Fruit fly (Drosophila melanogaster) whole organism, embryonic: ENCODE measurements around the gene CG12012.

Source experiments
- Abd-B ChIP-seq: fragments of 200-800 bp; sonication (Bioruptor generic); optimal IDR thresholded peaks from 2 replicates; lab custom pipeline; 2018; ENCODE audit warnings: missing biosample characterization, mild to moderate bottlenecking, missing genetic modification characterization, moderate library complexity
- Aef1 ChIP-seq: fragments of 200-800 bp; sonication (Bioruptor generic); IDR thresholded peaks from 3 replicates; pipeline ENCODE4 v1.3.6; 2022; ENCODE audit warnings: missing biosample characterization, missing genetic modification characterization
- Atf3 ChIP-seq: fragments of 200-800 bp; sonication (Bioruptor generic); optimal IDR thresholded peaks from 3 replicates; lab custom pipeline; 2016; ENCODE audit warnings: missing biosample characterization, missing genetic modification characterization
- CG10431 ChIP-seq: fragments of 200-800 bp; sonication (Bioruptor generic); optimal IDR thresholded peaks from 3 replicates; lab custom pipeline; 2018; ENCODE audit warnings: missing biosample characterization, mild to moderate bottlenecking, missing genetic modification characterization
- CG12104 ChIP-seq: fragments of 200-800 bp; sonication (Bioruptor generic); optimal IDR thresholded peaks from 3 replicates; lab custom pipeline; 2016; ENCODE audit warnings: missing biosample characterization, missing genetic modification characterization
- CG12155 ChIP-seq: fragments of 200-800 bp; sonication (Bioruptor generic); optimal IDR thresholded peaks from 3 replicates; lab custom pipeline; 2016; ENCODE audit warnings: missing biosample characterization, missing genetic modification characterization
- CG12219 ChIP-seq: fragments of 200-800 bp; sonication (Bioruptor generic); optimal IDR thresholded peaks from 3 replicates; lab custom pipeline; 2018; ENCODE audit warnings: missing biosample characterization, mild to moderate bottlenecking, missing genetic modification characterization
- CG17802 ChIP-seq: fragments of 200-800 bp; sonication (Bioruptor generic); optimal IDR thresholded peaks from 2 replicates; lab custom pipeline; 2018; ENCODE audit warnings: missing biosample characterization, mild to moderate bottlenecking, missing genetic modification characterization, moderate library complexity
- CG17912 ChIP-seq: fragments of 200-800 bp; sonication (Bioruptor generic); optimal IDR thresholded peaks from 2 replicates; lab custom pipeline; 2018; ENCODE audit warnings: missing biosample characterization, mild to moderate bottlenecking, missing genetic modification characterization
- CG18619 ChIP-seq: fragments of 200-800 bp; sonication (Bioruptor generic); optimal IDR thresholded peaks from 3 replicates; lab custom pipeline; 2017; ENCODE audit warnings: missing biosample characterization, mild to moderate bottlenecking, missing genetic modification characterization
- CG31441 ChIP-seq: fragments of 200-800 bp; sonication (Bioruptor generic); IDR thresholded peaks from 2 replicates; pipeline ENCODE4 v1.3.6; 2022; ENCODE audit warnings: missing biosample characterization, missing genetic modification characterization
- CG3995 ChIP-seq: fragments of 200-800 bp; sonication (Bioruptor generic); optimal IDR thresholded peaks from 3 replicates; lab custom pipeline; 2016; ENCODE audit warnings: missing biosample characterization, missing genetic modification characterization
- CG6654 ChIP-seq: fragments of 200-800 bp; sonication (Bioruptor generic); optimal IDR thresholded peaks from 2 replicates; lab custom pipeline; 2017; ENCODE audit warnings: missing biosample characterization, mild to moderate bottlenecking, missing genetic modification characterization
- CG7271 ChIP-seq: fragments of 200-800 bp; sonication (Bioruptor generic); optimal IDR thresholded peaks from 2 replicates; lab custom pipeline; 2018; ENCODE audit warnings: missing biosample characterization, mild to moderate bottlenecking, missing genetic modification characterization, moderate library complexity
- CG8290 ChIP-seq, 3 experiments: fragments of 200-800 bp; sonication (Bioruptor generic); optimal IDR thresholded peaks; 2 replicates each; lab custom pipeline; 2016 to 2019; ENCODE audit warnings: missing biosample characterization in 3 of 3, missing genetic modification characterization in 3 of 3, mild to moderate bottlenecking in 2 of 3, moderate library complexity in 1 of 3
- CG9817 ChIP-seq: fragments of 200-800 bp; sonication (Bioruptor generic); optimal IDR thresholded peaks from 2 replicates; lab custom pipeline; 2018; ENCODE audit warnings: missing biosample characterization, mild to moderate bottlenecking, missing genetic modification characterization, moderate library complexity
- CHES-1-like ChIP-seq: fragments of 200-800 bp; sonication (Bioruptor generic); optimal IDR thresholded peaks from 2 replicates; lab custom pipeline; 2016; ENCODE audit warnings: missing biosample characterization, missing genetic modification characterization
- Chrac-16 ChIP-seq: fragments of 200-800 bp; sonication (Bioruptor generic); optimal IDR thresholded peaks from 3 replicates; lab custom pipeline; 2016; ENCODE audit warnings: missing biosample characterization, missing genetic modification characterization
- Dbx ChIP-seq: fragments of 200-800 bp; sonication (Bioruptor generic); IDR thresholded peaks from 3 replicates; pipeline ENCODE4 v1.3.6; 2022; ENCODE audit warnings: missing biosample characterization, missing genetic modification characterization
- Dref ChIP-seq: fragments of 200-800 bp; sonication (Bioruptor generic); IDR thresholded peaks from 2 replicates; pipeline ENCODE4 v1.3.6; 2022; ENCODE audit warnings: missing biosample characterization, missing genetic modification characterization
- Drgx ChIP-seq: fragments of 200-800 bp; sonication (Bioruptor generic); IDR thresholded peaks from 2 replicates; pipeline ENCODE4 v1.3.6; 2022; ENCODE audit warnings: missing biosample characterization, missing genetic modification characterization
- E2f1 ChIP-seq: fragments of 200-800 bp; sonication (Bioruptor generic); IDR thresholded peaks from 2 replicates; pipeline ENCODE4 v1.3.6; 2022; ENCODE audit warnings: missing biosample characterization, missing genetic modification characterization
- Gsc ChIP-seq: fragments of 200-800 bp; sonication (Bioruptor generic); IDR thresholded peaks from 2 replicates; pipeline ENCODE4 v1.3.6; 2022; ENCODE audit warnings: missing biosample characterization, missing genetic modification characterization
- HmgD ChIP-seq: fragments of 200-800 bp; sonication (Bioruptor generic); optimal IDR thresholded peaks from 3 replicates; lab custom pipeline; 2016; ENCODE audit warnings: missing biosample characterization, missing genetic modification characterization
- Mes4 ChIP-seq: fragments of 200-800 bp; sonication (Bioruptor generic); optimal IDR thresholded peaks from 2 replicates; lab custom pipeline; 2016; ENCODE audit warnings: missing biosample characterization, missing genetic modification characterization
- Mrtf ChIP-seq: fragments of 200-800 bp; sonication (Bioruptor generic); IDR thresholded peaks from 3 replicates; pipeline ENCODE4 v1.3.6; 2022; ENCODE audit warnings: missing biosample characterization, missing genetic modification characterization
- Rx ChIP-seq: fragments of 200-800 bp; sonication (Bioruptor generic); IDR thresholded peaks from 2 replicates; pipeline ENCODE4 v1.3.6; 2022; ENCODE audit warnings: missing biosample characterization, missing genetic modification characterization
- Stat92E ChIP-seq, 3 experiments: fragments of >200 bp in 2 of 3; fragments of 200-800 bp in 1 of 3; sonication (Bioruptor generic) in 1 of 3; optimal IDR thresholded peaks; 2 replicates each; lab custom pipeline; 2017 to 2019; ENCODE audit warnings: missing biosample characterization in 3 of 3, missing genetic modification characterization in 3 of 3, mild to moderate bottlenecking in 1 of 3, moderate library complexity in 1 of 3
- ap ChIP-seq: fragments of 200-800 bp; sonication (Bioruptor generic); IDR thresholded peaks from 2 replicates; pipeline ENCODE4 v1.3.6; 2022; ENCODE audit warnings: missing biosample characterization, missing genetic modification characterization
- chif ChIP-seq, 2 experiments: fragments of 200-800 bp; sonication (Bioruptor generic); optimal IDR thresholded peaks; 3 replicates each; lab custom pipeline; 2016; ENCODE audit warnings: missing biosample characterization in 2 of 2, missing genetic modification characterization in 2 of 2
- croc ChIP-seq: fragments of 200-800 bp; sonication (Bioruptor generic); conservative IDR thresholded peaks from 3 replicates; pipeline ENCODE4 v1.3.6; 2022; ENCODE audit warnings: missing biosample characterization, missing genetic modification characterization
- dmrt11E ChIP-seq: fragments of 200-800 bp; sonication (Bioruptor generic); optimal IDR thresholded peaks from 3 replicates; lab custom pipeline; 2018; ENCODE audit warnings: missing biosample characterization, mild to moderate bottlenecking, missing genetic modification characterization, moderate library complexity
- gcm2 ChIP-seq: fragments of 200-800 bp; sonication (Bioruptor generic); optimal IDR thresholded peaks from 2 replicates; lab custom pipeline; 2016; ENCODE audit warnings: missing biosample characterization, missing genetic modification characterization
- gsb-n ChIP-seq: fragments of 200-800 bp; sonication (Bioruptor generic); optimal IDR thresholded peaks from 3 replicates; lab custom pipeline; 2018; ENCODE audit warnings: missing biosample characterization, mild to moderate bottlenecking, missing genetic modification characterization
- insv ChIP-seq, 2 experiments: fragments of 200-800 bp; sonication (Bioruptor generic); optimal IDR thresholded peaks; 3 replicates each; lab custom pipeline; 2016 to 2018; ENCODE audit warnings: missing biosample characterization in 2 of 2, missing genetic modification characterization in 2 of 2
- jigr1 ChIP-seq: fragments of 200-800 bp; sonication (Bioruptor generic); IDR thresholded peaks from 3 replicates; pipeline ENCODE4 v1.3.6; 2022; ENCODE audit warnings: missing biosample characterization, missing genetic modification characterization
- kah ChIP-seq: fragments of 200-800 bp; sonication (Bioruptor generic); optimal IDR thresholded peaks from 2 replicates; lab custom pipeline; 2018; ENCODE audit warnings: missing biosample characterization, mild to moderate bottlenecking, missing genetic modification characterization
- mam ChIP-seq: fragments of 200-800 bp; sonication (Bioruptor generic); optimal IDR thresholded peaks from 3 replicates; lab custom pipeline; 2016; ENCODE audit warnings: missing biosample characterization, missing genetic modification characterization
- odd ChIP-seq: fragments of 200-800 bp; sonication (Bioruptor generic); optimal IDR thresholded peaks from 2 replicates; lab custom pipeline; 2017; ENCODE audit warnings: missing biosample characterization, mild to moderate bottlenecking, missing genetic modification characterization
- peb ChIP-seq: fragments of 200-800 bp; sonication (Bioruptor generic); IDR thresholded peaks from 2 replicates; pipeline ENCODE4 v1.3.6; 2022; ENCODE audit warnings: missing biosample characterization, missing genetic modification characterization
- pnt ChIP-seq: fragments of 200-800 bp; sonication (Bioruptor generic); optimal IDR thresholded peaks from 3 replicates; lab custom pipeline; 2016; ENCODE audit warnings: missing biosample characterization, missing genetic modification characterization
- pum ChIP-seq: fragments of 200-800 bp; sonication (Bioruptor generic); optimal IDR thresholded peaks from 2 replicates; lab custom pipeline; 2016; ENCODE audit warnings: missing biosample characterization, missing genetic modification characterization
- row ChIP-seq: fragments of 200-800 bp; sonication (Bioruptor generic); IDR thresholded peaks from 3 replicates; pipeline ENCODE4 v1.3.6; 2022; ENCODE audit warnings: missing biosample characterization, missing genetic modification characterization
- sd ChIP-seq: fragments of 200-800 bp; sonication (Bioruptor generic); optimal IDR thresholded peaks from 3 replicates; lab custom pipeline; 2018; ENCODE audit warnings: missing biosample characterization, mild to moderate bottlenecking, missing genetic modification characterization, moderate library complexity
- sug ChIP-seq: fragments of 200-800 bp; optimal IDR thresholded peaks from 2 replicates; lab custom pipeline; 2019; ENCODE audit warnings: missing biosample characterization, mild to moderate bottlenecking, missing genetic modification characterization, moderate library complexity
- tap ChIP-seq: fragments of 200-800 bp; optimal IDR thresholded peaks from 3 replicates; lab custom pipeline; 2019; ENCODE audit warnings: missing biosample characterization, mild to moderate bottlenecking, missing genetic modification characterization, moderate library complexity
- ttk ChIP-seq: fragments of 200-800 bp; sonication (Bioruptor generic); IDR thresholded peaks from 2 replicates; pipeline ENCODE4 v2.1.2; 2022; ENCODE audit warnings: missing biosample characterization, missing genetic modification characterization
- yki ChIP-seq: fragments of >200 bp; optimal IDR thresholded peaks from 3 replicates; lab custom pipeline; 2018
- zfh2 ChIP-seq: fragments of 200-800 bp; sonication (Bioruptor generic); optimal IDR thresholded peaks from 2 replicates; lab custom pipeline; 2016; ENCODE audit warnings: missing biosample characterization, missing genetic modification characterization

The CG12012 gene

DNA sequence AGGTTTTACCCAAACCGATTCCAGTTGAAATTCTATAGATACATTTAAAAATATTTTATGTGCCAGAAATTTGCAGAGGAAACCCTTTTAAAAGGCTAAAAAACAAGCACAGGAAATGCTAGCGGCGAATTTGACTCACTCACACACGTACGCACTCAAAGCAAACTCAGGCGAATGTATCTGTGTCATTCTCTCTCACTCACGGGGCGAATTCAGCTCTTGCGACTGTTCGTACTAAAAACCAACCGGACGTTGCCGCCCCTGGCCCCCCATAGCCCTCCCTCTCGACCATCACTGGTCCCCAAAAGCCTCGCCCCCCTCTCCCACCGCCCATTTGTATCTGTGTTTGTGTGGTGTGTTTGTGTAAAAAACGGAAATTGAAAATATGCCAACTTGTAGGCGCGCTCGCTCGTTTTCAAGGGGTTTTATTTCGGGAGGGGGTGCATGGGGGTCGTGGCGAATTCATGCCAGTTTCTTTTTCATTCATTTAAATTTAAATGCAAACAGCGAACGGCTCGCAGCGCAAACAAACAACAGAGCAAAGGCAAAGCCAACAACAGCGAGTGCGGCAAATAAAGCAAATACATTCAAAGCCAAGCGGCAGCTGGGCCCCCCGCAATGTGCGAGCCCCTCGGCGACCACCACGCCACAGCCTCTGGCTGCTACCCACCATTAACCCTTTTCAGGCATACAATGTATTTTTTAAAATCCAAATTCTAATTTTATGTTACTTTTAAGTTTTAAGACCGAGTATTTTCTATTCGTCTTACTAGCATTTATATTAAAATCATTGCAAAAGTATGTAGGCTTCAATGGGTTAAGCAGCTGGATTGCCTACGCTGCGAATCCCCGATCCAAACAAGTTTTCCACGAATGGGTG lies 41.9 kb downstream of the CG12012 start (continued):
- TF ChIP-seq CG17802 (tag; lab: Kevin White, UChicago) (no peak), CG9817 (tag; lab: Kevin White, UChicago) (peak; percentile 54), zfh2 (GFP tag; lab: Kevin White, UChicago) (peak; percentile 68), chif (GFP tag; optimal IDR thresholded peaks at IDR 0.05; lab: Kevin White, UChicago) (peak; percentile 2 to 37), kah (peak; percentile 31), CG10431 (GFP tag; lab: Kevin White, UChicago) (peak; percentile 27), Mes4 (GFP tag; lab: Kevin White, UChicago) (peak; percentile 50), yki (lab: Kevin White, UChicago) (no peak), dmrt11E (tag; lab: Kevin White, UChicago) (no peak), insv (GFP tag; optimal IDR thresholded peaks at IDR 0.05; lab: Kevin White, UChicago) (peak in 1 of 2 experiments; percentile 20), CG12219 (peak; percentile 40), jigr1 (peak; percentile 42; the same call in 1 of the 3 replicates), ttk (GFP tag; lab: Robert Waterston, UW) (peak; percentile 72), CG12155 (peak; percentile 62), gsb-n (tag; lab: Kevin White, UChicago) (peak; percentile 30), ap (peak; percentile 77), Stat92E (GFP tag; optimal IDR thresholded peaks at IDR 0.05; lab: Kevin White, UChicago) (no peak), CG12104 (peak; percentile 62), CG6654 (no peak), CG8290 (GFP tag; optimal IDR thresholded peaks at IDR 0.05; lab: Kevin White, UChicago) (no peak), CG8290 (tag; optimal IDR thresholded peaks at IDR 0.05; lab: Kevin White, UChicago) (peak; percentile 25 to 97), Dbx (GFP tag; lab: Robert Waterston, UW) (peak; percentile 83), CG17912 (GFP tag; lab: Kevin White, UChicago) (peak; percentile 93), CG3995 (peak; percentile 24), Atf3 (GFP tag; lab: Kevin White, UChicago) (peak; percentile 33), Dref (GFP tag; lab: Robert Waterston, UW) (no peak), Gsc (GFP tag; lab: Robert Waterston, UW) (no peak), Chrac-16 (peak; percentile 30), CG18619 (GFP tag; lab: Kevin White, UChicago) (peak; percentile 74), Aef1 (GFP tag; lab: Robert Waterston, UW) (peak; percentile 79), row (peak; percentile 85), sd (tag; lab: Kevin White, UChicago) (peak; percentile 97), CG31441 (peak; percentile 74), sug (tag; lab: Kevin White, UChicago) (peak; percentile 98), pnt (GFP tag; lab: Kevin White, UChicago) (peak; percentile 42), croc (GFP tag; lab: Robert Waterston, UW) (0 out of 3 replicates have a peak, but pooled peaks have one; percentile 20), odd (GFP tag; lab: Kevin White, UChicago) (peak; percentile 71), CHES-1-like (peak; percentile 69), Abd-B (GFP tag; lab: Kevin White, UChicago) (peak; percentile 30), Drgx (peak; percentile 99), Mrtf (GFP tag; lab: Robert Waterston, UW) (peak; percentile 76; the same call in 2 of the 3 replicates), E2f1 (peak; percentile 85), gcm2 (GFP tag; lab: Kevin White, UChicago) (no peak), tap (peak; percentile 54), mam (GFP tag; lab: Kevin White, UChicago) (peak; percentile 64), HmgD (GFP tag; lab: Kevin White, UChicago) (no peak), pum (GFP tag; lab: Kevin White, UChicago) (peak; percentile 48), Rx (GFP tag; lab: Robert Waterston, UW) (peak; percentile 75), CG7271 (tag; lab: Kevin White, UChicago) (no peak), peb (GFP tag; lab: Robert Waterston, UW) (peak; percentile 39; the same call in 1 of the 2 replicates)
